Fruit fly (Drosophila melanogaster) S2 (cell line): ENCODE data around the gene Nufip.

Experiments used
- CG8478 ChIP-seq: fragments of >200 bp; optimal IDR thresholded peaks from 2 replicates; lab custom pipeline; 2018
- CTCF ChIP-seq, 2 experiments: fragments of >200 bp; optimal IDR thresholded peaks; 2 replicates each; lab custom pipeline; 2018

DNA sequence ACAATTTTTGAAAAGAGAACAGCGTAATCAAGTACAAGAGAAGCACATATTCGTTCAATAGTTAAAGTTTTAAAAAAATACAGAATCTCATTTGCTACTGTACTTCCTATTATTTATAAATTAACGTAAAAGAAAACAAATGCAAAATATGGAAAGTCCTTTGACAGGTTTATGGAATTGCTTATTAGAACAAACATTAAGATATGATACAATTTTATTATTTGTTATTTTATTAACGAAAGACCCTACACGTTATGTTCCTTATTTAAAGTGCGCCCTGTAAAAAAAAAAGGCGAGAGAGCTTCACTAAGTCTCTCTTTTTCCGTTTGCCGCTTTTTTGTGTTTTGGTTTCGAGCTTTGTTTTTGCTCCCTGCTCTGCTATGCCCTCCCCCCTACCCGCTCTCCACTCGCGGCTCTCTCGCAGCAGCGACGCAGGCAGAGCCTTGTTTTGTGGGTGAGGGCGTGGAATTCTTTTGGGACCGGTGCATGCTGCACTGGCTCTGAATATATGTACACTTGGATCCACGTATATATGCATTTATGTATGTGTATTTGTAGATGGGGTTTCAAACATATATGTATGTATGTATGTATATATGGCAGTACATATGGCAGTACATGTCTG is 12.4 kb upstream of the Nufip start:
- TF ChIP-seq CTCF (optimal IDR thresholded peaks at IDR 0.05; lab: Kevin White, UChicago) (no peak), CG8478 (lab: Kevin White, UChicago) (no peak)
